Fruit fly (Drosophila melanogaster) S2 (cell line): ENCODE measurements around the gene Ir7a.

ENCODE experiments used
- CG8478 ChIP-seq: fragments of >200 bp; optimal IDR thresholded peaks from 2 replicates; lab custom pipeline; 2018
- CTCF ChIP-seq, 2 experiments: fragments of >200 bp; optimal IDR thresholded peaks; 2 replicates each; lab custom pipeline; 2018

Ir7a gene

DNA sequence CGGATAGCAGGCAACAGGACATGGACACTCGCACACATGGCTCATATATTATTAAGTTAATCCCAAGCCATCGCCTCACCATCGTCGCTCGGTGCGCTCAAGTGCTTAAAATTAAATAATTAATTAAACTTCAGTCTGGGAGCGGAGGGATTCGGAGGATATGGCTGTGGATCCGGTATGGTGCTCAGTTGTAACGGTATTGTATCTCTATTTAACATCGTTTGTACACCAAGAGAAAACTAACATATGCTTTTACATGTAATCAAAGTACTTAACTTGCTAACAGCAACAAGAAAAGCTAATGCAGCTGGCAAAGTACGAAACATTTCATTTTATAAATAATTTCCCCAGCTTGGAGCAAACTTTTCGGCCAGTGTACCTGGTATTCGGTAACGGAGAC lies 26.3 kb downstream of the Ir7a start:
- TF ChIP-seq CTCF (optimal IDR thresholded peaks at IDR 0.05; lab: Kevin White, UChicago), result no peak
- no peak for TF ChIP-seq CG8478 (lab: Kevin White, UChicago)

DNA sequence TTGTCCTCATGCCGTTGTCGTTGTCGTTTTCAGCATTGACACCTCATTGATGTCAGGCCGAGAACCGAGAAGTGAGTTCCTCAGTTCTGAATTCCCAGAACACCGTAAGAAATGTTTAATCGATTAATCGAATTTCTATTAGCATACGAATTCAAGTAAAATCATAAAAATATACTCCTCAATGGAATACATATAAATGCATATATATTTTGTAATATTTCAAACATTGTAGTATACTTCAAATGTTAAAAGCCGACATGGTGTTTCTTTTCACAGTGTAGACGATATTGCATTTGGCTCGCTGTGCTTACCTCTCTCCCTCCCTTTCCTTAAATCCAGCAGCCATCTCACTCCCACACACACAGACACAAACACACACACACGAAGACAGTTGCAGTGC lies 36.3 kb downstream of the Ir7a start:
- TF ChIP-seq CG8478 (lab: Kevin White, UChicago) (no peak), CTCF (optimal IDR thresholded peaks at IDR 0.05; lab: Kevin White, UChicago) (no peak)
